Fruit fly (Drosophila melanogaster): Measurements from ENCODE around the gene toc.

The toc gene

DNA sequence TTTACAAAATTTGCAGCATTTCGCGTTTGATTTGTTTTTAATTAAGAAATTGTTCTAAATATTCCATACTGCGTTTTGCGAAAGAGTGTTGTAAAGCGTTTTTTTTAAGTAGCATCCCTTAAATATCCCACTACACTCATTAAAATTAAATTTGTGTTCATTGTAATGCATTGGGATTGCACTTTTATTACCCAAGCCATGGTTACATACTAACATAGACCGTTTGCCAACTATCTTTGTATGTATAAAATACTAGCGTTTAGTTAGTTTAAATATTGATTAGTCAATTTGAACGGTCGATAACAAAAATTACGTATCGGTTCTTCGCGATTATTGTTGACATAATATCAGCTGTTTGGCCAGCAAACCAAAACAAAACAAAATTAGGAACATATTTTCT lies 104.8 kb downstream of the toc start, which contains the start of the genes cnir and CG17221 (continued):
- TF ChIP-seq CG3847 (GFP tag; IDR thresholded peaks at IDR 0.05) (peak; percentile 63; the same call in 1 of the 2 replicates), CG1233 (GFP tag; optimal IDR thresholded peaks at IDR 0.05) (peak; percentile 60), CTCF (GFP tag; optimal IDR thresholded peaks at IDR 0.05) (peak; percentile 42), Ravus (GFP tag; IDR thresholded peaks at IDR 0.05) (no peak), YL-1 (GFP tag; optimal IDR thresholded peaks at IDR 0.05) (peak; percentile 77), bowl (GFP tag; IDR thresholded peaks at IDR 0.05) (no peak), CG14667 (GFP tag; IDR thresholded peaks at IDR 0.05) (no peak), CG9215 (GFP tag; IDR thresholded peaks at IDR 0.05) (peak; percentile 36), CG18619 (GFP tag; optimal IDR thresholded peaks at IDR 0.05) (peak; percentile 35), row (GFP tag; IDR thresholded peaks at IDR 0.05) (peak; percentile 63), CG10321 (GFP tag; IDR thresholded peaks at IDR 0.05) (no peak), CG4854 (GFP tag; optimal IDR thresholded peaks at IDR 0.05) (peak; percentile 68), Xrp1 (GFP tag; IDR thresholded peaks at IDR 0.05) (peak; percentile 53), CG15011 (GFP tag; optimal IDR thresholded peaks at IDR 0.05) (peak; percentile 29), Elba2 (GFP tag; optimal IDR thresholded peaks at IDR 0.05) (peak; percentile 76), CG7372 (GFP tag; IDR thresholded peaks at IDR 0.05) (peak; percentile 50), CG5245 (GFP tag; optimal IDR thresholded peaks at IDR 0.05) (peak; percentile 43), Trl (optimal IDR thresholded peaks at IDR 0.05) (no peak), Trl (GFP tag; optimal IDR thresholded peaks at IDR 0.05) (peak; percentile 87), scrt (GFP tag; optimal IDR thresholded peaks at IDR 0.05) (peak; percentile 43), CG14014 (GFP tag; IDR thresholded peaks at IDR 0.05) (peak; percentile 30; the same call in 1 of the 2 replicates), CG17385 (GFP tag; optimal IDR thresholded peaks at IDR 0.05) (peak; percentile 70), Bdp1 (GFP tag; optimal IDR thresholded peaks at IDR 0.05) (no peak), CG8924 (tag; optimal IDR thresholded peaks at IDR 0.05) (peak; percentile 61), Usf (GFP tag; optimal IDR thresholded peaks at IDR 0.05) (no peak), CG5953 (GFP tag; IDR thresholded peaks at IDR 0.05) (no peak), CG9727 (GFP tag; optimal IDR thresholded peaks at IDR 0.05) (peak; percentile 56), cg (GFP tag; optimal IDR thresholded peaks at IDR 0.05) (no peak), ken (GFP tag; IDR thresholded peaks at IDR 0.05) (no peak), CG11696 (GFP tag; IDR thresholded peaks at IDR 0.05) (no peak), CG11504 (tag; optimal IDR thresholded peaks at IDR 0.05) (peak; percentile 68), CG34376 (GFP tag; optimal IDR thresholded peaks at IDR 0.05) (peak; percentile 59), Lim3 (GFP tag; IDR thresholded peaks at IDR 0.05) (no peak), Side (GFP tag; optimal IDR thresholded peaks at IDR 0.05) (peak; percentile 77), CG42726 (GFP tag; IDR thresholded peaks at IDR 0.05; ENCODE audit: partially characterized antibody) (no peak), CG17359 (tag; optimal IDR thresholded peaks at IDR 0.05) (peak; percentile 58), CG10366 (GFP tag; IDR thresholded peaks at IDR 0.05) (peak; percentile 42), Doc2 (GFP tag; IDR thresholded peaks at IDR 0.05) (no peak), sqz (GFP tag; optimal IDR thresholded peaks at IDR 0.05) (no peak), PHDP (tag; optimal IDR thresholded peaks at IDR 0.05) (peak; percentile 68), slou (GFP tag; optimal IDR thresholded peaks at IDR 0.05) (peak; percentile 53), Dek (tag; optimal IDR thresholded peaks at IDR 0.05) (no peak), CG10654 (GFP tag; optimal IDR thresholded peaks at IDR 0.05) (peak; percentile 60), Drgx (GFP tag; IDR thresholded peaks at IDR 0.05) (no peak), en (GFP tag; optimal IDR thresholded peaks at IDR 0.05) (peak; percentile 39), sd (tag; optimal IDR thresholded peaks at IDR 0.05) (peak; percentile 23), pum (GFP tag; optimal IDR thresholded peaks at IDR 0.05) (peak; percentile 69), peb (GFP tag; IDR thresholded peaks at IDR 0.05) (no peak), ara (GFP tag; IDR thresholded peaks at IDR 0.05) (0 out of 2 replicates have a peak, but pooled peaks have one; percentile 12), Mrtf (GFP tag; IDR thresholded peaks at IDR 0.05) (no peak), CG12071 (GFP tag; optimal IDR thresholded peaks at IDR 0.05) (no peak), hth (optimal IDR thresholded peaks at IDR 0.05) (no peak), CG31224 (GFP tag; IDR thresholded peaks at IDR 0.05) (no peak), org-1 (GFP tag; optimal IDR thresholded peaks at IDR 0.05) (no peak)
